Fruit fly (Drosophila melanogaster): ENCODE results near the gene CG10375.

Gene CG10375

DNA sequence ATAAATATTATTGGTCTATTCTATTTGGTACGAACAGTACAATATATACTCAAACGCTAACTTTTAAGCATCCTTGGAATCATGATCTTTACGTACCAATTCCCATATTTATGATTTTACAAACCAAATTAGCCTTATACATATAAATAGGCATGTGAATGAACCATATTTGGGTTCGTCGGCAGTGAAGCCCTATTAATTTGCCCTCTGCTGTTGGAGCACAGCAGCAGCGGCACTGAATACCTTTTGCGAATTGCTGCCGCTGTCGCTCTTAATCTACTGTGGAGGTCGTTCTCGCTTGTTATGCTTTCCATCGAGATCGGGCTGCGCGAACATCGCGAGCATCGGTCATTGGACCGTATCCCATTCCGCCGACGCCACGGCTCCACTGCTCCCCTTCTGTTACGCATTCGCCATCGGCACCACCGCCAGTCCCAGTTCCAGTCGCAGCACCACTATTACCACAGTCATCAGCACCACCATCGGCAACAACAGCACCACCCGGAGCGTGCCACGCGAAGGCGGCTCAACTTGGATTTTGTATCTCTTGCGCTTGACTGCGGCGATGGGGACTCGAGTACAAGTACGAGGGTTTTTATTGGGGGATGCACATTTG lies 21.0 kb downstream of the CG10375 start (continued):
- no peak for TF ChIP-seq zen2 (GFP tag; IDR thresholded peaks at IDR 0.05; ENCODE audit: partially characterized antibody)
- no peak for TF ChIP-seq stwl (tag; optimal IDR thresholded peaks at IDR 0.05)
- TF ChIP-seq ttk (GFP tag; IDR thresholded peaks at IDR 0.05): 0 out of 2 replicates have a peak, but pooled peaks have one; percentile 8
- TF ChIP-seq CG2712 (tag; optimal IDR thresholded peaks at IDR 0.05): peak; percentile 16
- TF ChIP-seq CG5953 (GFP tag; IDR thresholded peaks at IDR 0.05): no peak
- no peak for TF ChIP-seq CG17912 (GFP tag; optimal IDR thresholded peaks at IDR 0.05)
- TF ChIP-seq lmd (GFP tag; IDR thresholded peaks at IDR 0.05): peak; percentile 15; the same call in 1 of the 2 replicates
- no peak for TF ChIP-seq CG12071 (GFP tag; optimal IDR thresholded peaks at IDR 0.05)
- peak in 1 of 2 experiments; percentile 20 for TF ChIP-seq Pdp1 (GFP tag; optimal IDR thresholded peaks at IDR 0.05)

DNA sequence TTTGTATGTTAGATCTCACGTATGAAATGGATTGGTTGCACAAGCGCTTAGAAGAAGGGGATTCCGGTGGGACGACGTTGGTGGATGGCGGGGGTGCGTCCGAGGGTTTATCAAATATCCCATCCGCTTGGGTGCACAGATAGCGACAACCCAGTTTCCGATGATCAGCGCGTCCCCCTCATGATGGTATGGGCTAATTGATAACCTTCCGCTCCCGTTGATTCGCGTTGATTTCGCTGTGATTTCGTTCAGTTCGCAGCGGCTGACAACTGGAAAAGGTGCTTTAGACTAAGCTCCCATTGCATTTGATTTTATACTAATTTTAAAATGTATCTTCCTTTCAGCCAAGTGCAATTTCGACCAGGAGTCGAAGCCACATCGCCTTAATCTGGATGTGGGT lies 22.1 kb downstream of the CG10375 start:
- no peak for TF ChIP-seq CG14667 (GFP tag; IDR thresholded peaks at IDR 0.05)
- peak in 1 of 2 experiments; percentile 2 for TF ChIP-seq Pdp1 (GFP tag; optimal IDR thresholded peaks at IDR 0.05)
- TF ChIP-seq Xbp1 (GFP tag; optimal IDR thresholded peaks at IDR 0.05): no peak
- TF ChIP-seq stc (GFP tag; IDR thresholded peaks at IDR 0.05): no peak

DNA sequence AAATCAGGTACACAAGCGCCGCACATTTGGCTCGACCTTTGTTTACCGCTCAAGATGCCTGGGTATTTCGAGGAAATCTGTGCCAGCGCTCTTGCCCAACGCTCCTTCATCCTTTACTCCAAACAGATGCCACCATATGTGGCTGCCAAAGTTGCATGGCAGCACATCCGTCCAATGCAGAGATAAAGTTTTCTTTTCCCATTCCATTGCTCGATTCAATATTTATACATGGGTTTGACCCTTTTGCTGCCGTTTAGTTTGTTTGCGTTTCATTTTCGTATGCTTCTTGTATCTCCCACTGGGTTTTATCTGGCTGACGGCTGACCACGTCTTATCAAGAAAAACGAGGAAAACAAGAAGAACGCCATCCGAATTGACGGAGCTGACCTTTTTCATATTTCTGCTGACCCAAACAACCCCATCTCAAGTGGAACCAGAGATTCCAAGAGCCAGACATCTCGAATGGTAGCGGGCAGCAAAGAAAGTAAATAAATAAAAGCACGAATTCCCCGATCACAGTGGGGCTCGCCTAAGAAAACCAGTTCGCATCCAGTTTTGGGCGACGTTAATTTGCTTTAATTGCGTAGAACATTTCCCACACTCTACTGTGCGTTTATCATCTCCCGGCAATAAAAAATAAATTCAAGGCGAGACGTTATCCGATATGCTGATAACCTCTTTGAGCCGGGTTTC lies 23.1 kb downstream of the CG10375 start:
- TF ChIP-seq CG6791 (GFP tag; IDR thresholded peaks at IDR 0.05; ENCODE audit: partially characterized antibody) (0 out of 3 replicates have a peak, but pooled peaks have one; percentile 25), CG1647 (GFP tag; optimal IDR thresholded peaks at IDR 0.05) (no peak), CG32532 (GFP tag; IDR thresholded peaks at IDR 0.05) (no peak), CG17361 (GFP tag; IDR thresholded peaks at IDR 0.05) (no peak), sd (tag; optimal IDR thresholded peaks at IDR 0.05) (peak; percentile 92), CG15696 (tag; optimal IDR thresholded peaks at IDR 0.05) (peak; percentile 43), emc (GFP tag; optimal IDR thresholded peaks at IDR 0.05) (no peak), vvl (GFP tag; IDR thresholded peaks at IDR 0.05) (0 out of 2 replicates have a peak, but pooled peaks have one; percentile 0), CG16779 (GFP tag; IDR thresholded peaks at IDR 0.05) (no peak), zen (tag; optimal IDR thresholded peaks at IDR 0.05) (no peak), Bteb2 (GFP tag; optimal IDR thresholded peaks at IDR 0.05) (no peak), bsh (GFP tag; optimal IDR thresholded peaks at IDR 0.05) (no peak), NK7.1 (GFP tag; optimal IDR thresholded peaks at IDR 0.05) (no peak), Hr78 (GFP tag; optimal IDR thresholded peaks at IDR 0.05) (peak in 1 of 2 experiments; percentile 90), gem (tag; optimal IDR thresholded peaks at IDR 0.05) (no peak), Xrp1 (GFP tag; IDR thresholded peaks at IDR 0.05) (0 out of 2 replicates have a peak, but pooled peaks have one; percentile 15), CG12659 (GFP tag; optimal IDR thresholded peaks at IDR 0.05) (no peak), fu2 (GFP tag; optimal IDR thresholded peaks at IDR 0.05) (no peak), twi (tag; optimal IDR thresholded peaks at IDR 0.05) (peak; percentile 93), exex (tag; optimal IDR thresholded peaks at IDR 0.05) (no peak), dmrt11E (tag; optimal IDR thresholded peaks at IDR 0.05) (no peak), CG4404 (GFP tag; IDR thresholded peaks at IDR 0.05) (no peak), so (GFP tag; IDR thresholded peaks at IDR 0.05) (no peak), CG17359 (tag; optimal IDR thresholded peaks at IDR 0.05) (peak; percentile 29), mirr (GFP tag; optimal IDR thresholded peaks at IDR 0.05) (no peak), Kr (GFP tag; optimal IDR thresholded peaks at IDR 0.05) (peak; percentile 77), CG30431 (GFP tag; optimal IDR thresholded peaks at IDR 0.05) (no peak), scrt (GFP tag; optimal IDR thresholded peaks at IDR 0.05) (no peak), CG11695 (GFP tag; IDR thresholded peaks at IDR 0.05) (no peak), CG14050 (GFP tag; IDR thresholded peaks at IDR 0.05) (no peak), HHEX (GFP tag; optimal IDR thresholded peaks at IDR 0.05) (no peak), bab2 (GFP tag; optimal IDR thresholded peaks at IDR 0.05) (peak; percentile 16), vnd (GFP tag; IDR thresholded peaks at IDR 0.05; ENCODE audit: partially characterized antibody) (no peak)

All from whole organism, embryonic.